Worm (Caenorhabditis elegans): ENCODE data around the gene lsy-2.
"Not testable (repeated sequence)": the region's sequence is repeated elsewhere in the genome, so short reads cannot be mapped to it uniquely, and the experiment has no call there.

DNA sequence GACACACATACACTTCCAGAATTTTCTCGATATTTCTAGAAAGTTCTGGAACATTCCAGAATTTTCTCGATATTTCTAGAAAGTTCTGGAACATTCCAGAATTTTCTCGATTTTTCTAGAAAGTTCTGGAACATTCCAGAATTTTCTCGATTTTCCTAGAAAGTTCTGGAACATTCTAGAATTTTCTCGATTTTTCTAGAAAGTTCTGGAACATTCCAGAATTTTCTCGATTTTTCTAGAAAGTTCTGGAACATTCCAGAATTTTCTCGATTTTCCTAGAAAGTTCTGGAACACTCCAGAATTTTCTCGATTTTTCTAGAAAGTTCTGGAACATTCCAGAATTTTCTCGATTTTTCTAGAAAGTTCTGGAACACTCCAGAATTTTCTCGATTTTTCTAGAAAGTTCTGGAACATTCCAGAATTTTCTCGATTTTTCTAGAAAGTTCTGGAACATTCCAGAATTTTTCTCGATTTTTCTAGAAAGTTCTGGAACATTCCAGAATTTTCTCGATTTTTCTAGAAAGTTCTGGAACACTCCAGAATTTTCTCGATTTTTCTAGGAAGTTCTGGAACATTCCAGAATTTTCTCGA, 31.6 kb upstream of the lsy-2 start:
- TF ChIP-seq aly-2 (tag; optimal IDR thresholded peaks at IDR 0.05); spr-3 (GFP tag; optimal IDR thresholded peaks at IDR 0.05); lir-3 (tag; optimal IDR thresholded peaks at IDR 0.05); nhr-11 (tag; optimal IDR thresholded peaks at IDR 0.05); snpc-4 (tag; optimal IDR thresholded peaks at IDR 0.05); jun-1 (tag; optimal IDR thresholded peaks at IDR 0.05); saeg-2 (GFP tag; IDR thresholded peaks at IDR 0.05): not testable (repeated sequence)
